Worm (Caenorhabditis elegans) whole organism, early embryonic: Measurements from ENCODE around the gene Y43C5B.3.

Experiments
- F13C5.2 ChIP-seq: sonication (generic microtip); optimal IDR thresholded peaks from 2 replicates; lab custom pipeline; 2017; ENCODE audit warnings: mild to moderate bottlenecking, missing genetic modification characterization, inconsistent platforms, missing compliant biosample characterization
- ets-7 ChIP-seq: sonication (generic microtip); optimal IDR thresholded peaks from 2 replicates; lab custom pipeline; 2016; ENCODE audit warnings: missing genotype, missing genetic modification characterization, missing compliant biosample characterization
- hmbx-1 ChIP-seq: sonication (generic microtip); optimal IDR thresholded peaks from 2 replicates; lab custom pipeline; 2016; ENCODE audit warnings: mild to moderate bottlenecking, missing genetic modification characterization, missing compliant biosample characterization
- scrt-1 ChIP-seq: fragments of 200-800 bp; sonication (Bioruptor generic); IDR thresholded peaks from 2 replicates; pipeline ENCODE4 v1.3.6; 2022; ENCODE audit warnings: missing genetic modification characterization, missing compliant biosample characterization
- tbx-37 ChIP-seq: fragments of 200-800 bp; sonication (Bioruptor generic); conservative IDR thresholded peaks from 2 replicates; pipeline ENCODE4 v1.3.6; 2022; ENCODE audit warnings: missing genetic modification reagents, missing genetic modification characterization, missing compliant biosample characterization

- TF ChIP-seq F13C5.2 (tag; lab: Kevin White, UChicago) (no peak), scrt-1 (GFP tag; lab: Robert Waterston, UW) (no peak), ets-7 (tag; lab: Kevin White, UChicago) (no peak), hmbx-1 (tag; lab: Kevin White, UChicago) (no peak), tbx-37 (GFP tag; lab: Robert Waterston, UW) (no peak)
These were observed 17.4 kb downstream of the Y43C5B.3 start, which contains the start of gene pges-2 for ce11 chrIV:10367740-10368246.
